Fruit fly (Drosophila melanogaster) whole organism, pupa: ENCODE data around the gene Brr2.

Source experiments
- Ets98B ChIP-seq: fragments of 200-800 bp; sonication (Bioruptor generic); IDR thresholded peaks from 2 replicates; pipeline ENCODE4 v1.3.6; 2022; ENCODE audit warnings: missing biosample characterization, missing genetic modification characterization
- Pif1A ChIP-seq: fragments of 200-800 bp; sonication (Bioruptor generic); optimal IDR thresholded peaks from 3 replicates; lab custom pipeline; 2016; ENCODE audit warnings: missing biosample characterization, missing genetic modification characterization
- Pif1B ChIP-seq: fragments of 200-800 bp; sonication (Bioruptor generic); optimal IDR thresholded peaks from 3 replicates; lab custom pipeline; 2016; ENCODE audit warnings: missing biosample characterization, missing genetic modification characterization
- rn ChIP-seq: fragments of 200-800 bp; sonication (Bioruptor generic); IDR thresholded peaks from 2 replicates; pipeline ENCODE4 v1.3.6; 2022; ENCODE audit warnings: missing biosample characterization, missing genetic modification characterization

DNA sequence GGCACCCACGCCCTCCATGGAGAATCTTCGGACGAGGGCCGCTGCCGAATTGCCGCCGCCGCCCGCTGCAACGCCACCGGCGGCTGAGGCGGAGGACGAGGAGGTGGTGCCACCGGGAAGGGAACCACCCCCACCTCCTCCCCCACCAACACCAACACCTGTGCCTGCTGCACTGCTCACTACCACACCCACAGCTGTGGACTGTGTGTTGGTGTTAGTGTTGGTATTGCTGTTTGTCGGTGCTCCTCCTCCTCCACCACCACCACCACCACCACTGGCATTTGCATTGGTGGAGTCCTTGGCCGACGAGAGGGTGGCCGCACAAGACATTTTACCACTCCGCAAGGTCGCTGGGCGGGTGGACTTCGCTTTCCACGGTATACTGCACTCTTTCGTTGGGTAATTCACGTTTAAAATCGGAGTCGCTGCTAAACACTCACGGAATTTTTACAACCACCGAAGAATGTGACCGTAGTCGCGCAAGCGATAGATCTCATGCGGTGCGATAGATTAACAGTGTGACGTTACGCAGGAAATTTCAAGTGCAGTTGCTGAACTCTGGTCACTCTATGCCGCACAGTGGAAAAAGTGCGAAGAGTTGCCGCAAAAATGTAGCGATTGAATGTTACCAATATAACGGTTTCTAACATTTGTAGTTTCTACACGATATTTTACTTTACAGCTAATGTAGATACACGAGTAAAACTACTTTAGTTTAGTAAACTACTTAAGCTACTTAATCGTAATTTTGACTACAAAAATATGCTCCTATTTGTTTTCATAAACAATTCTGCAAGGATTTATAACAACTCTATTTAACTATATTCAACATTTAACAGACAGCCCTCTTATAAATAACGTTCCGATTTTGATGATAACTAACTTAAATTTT lies 43.9 kb upstream of the Brr2 start, which contains the start of gene mib1:
- TF ChIP-seq Pif1A (GFP tag; lab: Kevin White, UChicago) (no peak), Ets98B (peak; percentile 26), rn (GFP tag; lab: Robert Waterston, UW) (0 out of 2 replicates have a peak, but pooled peaks have one; percentile 26), Pif1B (GFP tag; lab: Kevin White, UChicago) (peak; percentile 37)
